Fruit fly (Drosophila melanogaster): ENCODE results near the gene yin.
A peak's percentile ranks its signal among the peaks of the same experiment; 100 is the strongest.

yin gene

dm6 chrX:3874949-3875348, 3.2 kb upstream of the yin start:
- no peak for TF ChIP-seq Clk (GFP tag; optimal IDR thresholded peaks at IDR 0.05)
- no peak for TF ChIP-seq ovo (GFP tag; optimal IDR thresholded peaks at IDR 0.05)
- TF ChIP-seq tj (GFP tag; optimal IDR thresholded peaks at IDR 0.05) = no peak
- TF ChIP-seq Hr96 (GFP tag; optimal IDR thresholded peaks at IDR 0.05) = no peak
- no peak for TF ChIP-seq Crg-1 (GFP tag; optimal IDR thresholded peaks at IDR 0.05)
- TF ChIP-seq CG7101 (tag; optimal IDR thresholded peaks at IDR 0.05) = no peak
- no peak for TF ChIP-seq pad (GFP tag; optimal IDR thresholded peaks at IDR 0.05)
- TF ChIP-seq Mnt (GFP tag; optimal IDR thresholded peaks at IDR 0.05) = no peak
- TF ChIP-seq CG7045 (GFP tag; optimal IDR thresholded peaks at IDR 0.05) = no peak
- TF ChIP-seq CG5204 (GFP tag; optimal IDR thresholded peaks at IDR 0.05) = no peak
- TF ChIP-seq cnc (optimal IDR thresholded peaks at IDR 0.05) = no peak
- no peak for TF ChIP-seq cic (GFP tag; optimal IDR thresholded peaks at IDR 0.05)
- no peak for TF ChIP-seq kay (GFP tag; ENCODE audit: borderline replicate concordance)
- TF ChIP-seq CG12768 (GFP tag; optimal IDR thresholded peaks at IDR 0.05) = no peak
- no peak for TF ChIP-seq bab1 (GFP tag; optimal IDR thresholded peaks at IDR 0.05)
- no peak for TF ChIP-seq CG14711 (tag; optimal IDR thresholded peaks at IDR 0.05)
- no peak for TF ChIP-seq toe (GFP tag; optimal IDR thresholded peaks at IDR 0.05)
- no peak for TF ChIP-seq CG33017 (tag; optimal IDR thresholded peaks at IDR 0.05)

dm6 chrX:3874452-3874851, 2.7 kb upstream of the yin start:
- no peak for TF ChIP-seq cic (GFP tag; optimal IDR thresholded peaks at IDR 0.05)
- no peak for TF ChIP-seq kay (GFP tag; ENCODE audit: borderline replicate concordance)
- TF ChIP-seq bab1 (GFP tag; optimal IDR thresholded peaks at IDR 0.05) = no peak
- TF ChIP-seq CG12768 (GFP tag; optimal IDR thresholded peaks at IDR 0.05) = no peak
- TF ChIP-seq ovo (GFP tag; optimal IDR thresholded peaks at IDR 0.05) = no peak
- no peak for TF ChIP-seq Mnt (GFP tag; optimal IDR thresholded peaks at IDR 0.05)
- no peak for TF ChIP-seq pad (GFP tag; optimal IDR thresholded peaks at IDR 0.05)
- no peak for TF ChIP-seq CG7101 (tag; optimal IDR thresholded peaks at IDR 0.05)
- no peak for TF ChIP-seq Hr96 (GFP tag; optimal IDR thresholded peaks at IDR 0.05)
- TF ChIP-seq CG1620 (GFP tag; optimal IDR thresholded peaks at IDR 0.05) = no peak
- no peak for TF ChIP-seq Crg-1 (GFP tag; optimal IDR thresholded peaks at IDR 0.05)
- no peak for TF ChIP-seq CG14711 (tag; optimal IDR thresholded peaks at IDR 0.05)
- no peak for TF ChIP-seq CG33017 (tag; optimal IDR thresholded peaks at IDR 0.05)
- TF ChIP-seq tj (GFP tag; optimal IDR thresholded peaks at IDR 0.05) = no peak
- no peak for TF ChIP-seq CG5204 (GFP tag; optimal IDR thresholded peaks at IDR 0.05)
- no peak for TF ChIP-seq CG11617 (GFP tag; optimal IDR thresholded peaks at IDR 0.05)
- TF ChIP-seq Clk (GFP tag; optimal IDR thresholded peaks at IDR 0.05) = no peak

dm6 chrX:3870577-3870976, 1.2 kb downstream of the yin start:
- TF ChIP-seq ovo (GFP tag; optimal IDR thresholded peaks at IDR 0.05) = no peak
- peak; percentile 16 for TF ChIP-seq Hr96 (GFP tag; optimal IDR thresholded peaks at IDR 0.05)

DNA sequence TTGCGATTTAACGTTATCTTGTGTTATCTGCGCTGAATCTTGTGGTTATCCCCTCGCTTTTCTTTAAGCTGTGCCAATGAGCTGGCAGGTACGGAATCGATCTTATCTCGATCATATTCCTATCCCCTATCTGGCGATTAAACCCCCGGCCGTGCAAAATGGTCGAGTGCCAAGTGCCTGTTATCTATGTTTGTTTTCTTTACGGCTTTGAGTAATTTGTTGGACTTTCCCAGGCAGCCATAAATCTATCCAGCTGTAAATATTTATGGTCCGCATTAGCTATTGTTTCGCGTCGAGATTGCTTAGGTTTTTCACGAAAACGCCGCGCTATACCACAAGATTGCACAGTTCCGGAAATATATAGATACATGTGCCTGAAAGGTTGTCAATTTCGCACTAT, 2.6 kb downstream of the yin start:
- TF ChIP-seq CG14711 (tag; optimal IDR thresholded peaks at IDR 0.05) (no peak), Crg-1 (GFP tag; optimal IDR thresholded peaks at IDR 0.05) (no peak), bab1 (GFP tag; optimal IDR thresholded peaks at IDR 0.05) (no peak), cic (GFP tag; optimal IDR thresholded peaks at IDR 0.05) (peak; percentile 29), CG7101 (tag; optimal IDR thresholded peaks at IDR 0.05) (peak; percentile 44), CG12768 (GFP tag; optimal IDR thresholded peaks at IDR 0.05) (no peak), ovo (GFP tag; optimal IDR thresholded peaks at IDR 0.05) (no peak), toe (GFP tag; optimal IDR thresholded peaks at IDR 0.05) (no peak), Clk (GFP tag; optimal IDR thresholded peaks at IDR 0.05) (no peak), CG1620 (GFP tag; optimal IDR thresholded peaks at IDR 0.05) (no peak), kay (GFP tag; ENCODE audit: borderline replicate concordance) (peak; percentile 38), CG33017 (tag; optimal IDR thresholded peaks at IDR 0.05) (no peak), CG11617 (GFP tag; optimal IDR thresholded peaks at IDR 0.05) (no peak), CG7045 (GFP tag; optimal IDR thresholded peaks at IDR 0.05) (no peak), pad (GFP tag; optimal IDR thresholded peaks at IDR 0.05) (no peak), Hr96 (GFP tag; optimal IDR thresholded peaks at IDR 0.05) (no peak), CG5204 (GFP tag; optimal IDR thresholded peaks at IDR 0.05) (no peak), Mnt (GFP tag; optimal IDR thresholded peaks at IDR 0.05) (peak; percentile 5), cnc (optimal IDR thresholded peaks at IDR 0.05) (no peak)

DNA sequence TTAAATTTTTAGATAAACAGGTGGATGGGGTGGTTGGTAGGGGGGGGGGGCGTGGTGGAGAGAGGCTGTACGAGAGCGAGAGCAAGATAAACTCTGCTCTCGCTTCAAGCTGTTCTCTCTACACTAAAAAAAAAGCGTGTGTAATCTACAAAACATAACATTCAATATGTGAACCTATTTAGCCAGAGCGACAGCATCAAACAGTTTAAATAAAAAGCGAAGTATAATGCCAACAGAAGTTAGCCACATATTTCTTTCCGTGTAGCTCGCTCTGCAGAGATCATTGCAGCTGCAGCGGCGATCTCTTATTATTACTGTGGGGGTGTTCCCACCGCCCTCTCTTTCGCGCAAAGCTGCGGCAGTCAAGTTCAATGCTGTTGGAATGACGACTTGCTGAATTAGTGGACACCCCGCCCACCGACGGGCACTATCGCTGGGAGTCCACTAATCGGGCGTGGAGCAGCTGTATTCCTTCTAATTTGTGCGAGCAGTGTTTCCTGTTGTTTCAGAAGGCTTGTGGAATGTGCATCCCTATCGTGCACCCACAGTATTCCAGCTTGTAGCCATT, 3.2 kb downstream of the yin start, which contains the start of gene CG2930:
TSS of gene CG2930 (plus strand) at position 518 of the 568 bp plus-strand sequence.
- TF ChIP-seq ovo (GFP tag; optimal IDR thresholded peaks at IDR 0.05) (peak; percentile 81), Clk (GFP tag; optimal IDR thresholded peaks at IDR 0.05) (peak; percentile 78), CG11617 (GFP tag; optimal IDR thresholded peaks at IDR 0.05) (peak; percentile 82), CG33017 (tag; optimal IDR thresholded peaks at IDR 0.05) (peak; percentile 87), kay (GFP tag; ENCODE audit: borderline replicate concordance) (peak; percentile 38), cic (GFP tag; optimal IDR thresholded peaks at IDR 0.05) (peak; percentile 44), pad (GFP tag; optimal IDR thresholded peaks at IDR 0.05) (peak; percentile 72), CG5204 (GFP tag; optimal IDR thresholded peaks at IDR 0.05) (peak; percentile 86), CG1620 (GFP tag; optimal IDR thresholded peaks at IDR 0.05) (peak; percentile 96), toe (GFP tag; optimal IDR thresholded peaks at IDR 0.05) (peak; percentile 78), tj (GFP tag; optimal IDR thresholded peaks at IDR 0.05) (peak; percentile 81), cnc (optimal IDR thresholded peaks at IDR 0.05) (no peak), Mnt (GFP tag; optimal IDR thresholded peaks at IDR 0.05) (peak; percentile 58), CG7045 (GFP tag; optimal IDR thresholded peaks at IDR 0.05) (peak; percentile 88), CG7101 (tag; optimal IDR thresholded peaks at IDR 0.05) (peak; percentile 94), Hr96 (GFP tag; optimal IDR thresholded peaks at IDR 0.05) (peak; percentile 95), CG14711 (tag; optimal IDR thresholded peaks at IDR 0.05) (peak; percentile 90), bab1 (GFP tag; optimal IDR thresholded peaks at IDR 0.05) (peak; percentile 98), Crg-1 (GFP tag; optimal IDR thresholded peaks at IDR 0.05) (peak; percentile 93), CG12768 (GFP tag; optimal IDR thresholded peaks at IDR 0.05) (peak; percentile 84)

DNA sequence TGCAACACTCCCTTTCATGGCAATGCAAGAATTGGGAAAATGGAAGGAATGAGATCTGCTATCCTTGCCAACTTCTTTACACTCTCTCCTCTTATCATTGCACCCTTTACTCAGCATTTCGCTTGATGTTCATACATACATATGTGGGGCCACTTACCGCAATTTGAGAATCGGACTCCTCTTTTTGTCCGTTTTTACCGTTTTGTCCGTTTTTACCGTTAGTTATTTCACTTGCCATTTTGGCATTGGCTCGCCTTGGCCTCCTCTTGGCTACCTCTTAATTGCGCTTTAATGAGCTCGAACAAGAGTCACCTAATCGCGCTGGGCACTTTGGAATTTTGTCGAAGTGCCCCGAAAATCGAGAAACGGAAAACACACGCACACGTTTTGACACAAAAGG, 4.0 kb downstream of the yin start:
- TF ChIP-seq Clk (GFP tag; optimal IDR thresholded peaks at IDR 0.05) = no peak
- TF ChIP-seq CG12768 (GFP tag; optimal IDR thresholded peaks at IDR 0.05) = no peak
- no peak for TF ChIP-seq CG5204 (GFP tag; optimal IDR thresholded peaks at IDR 0.05)
- no peak for TF ChIP-seq CG7101 (tag; optimal IDR thresholded peaks at IDR 0.05)
- TF ChIP-seq ovo (GFP tag; optimal IDR thresholded peaks at IDR 0.05) = peak; percentile 87
- no peak for TF ChIP-seq tj (GFP tag; optimal IDR thresholded peaks at IDR 0.05)
- no peak for TF ChIP-seq cnc (optimal IDR thresholded peaks at IDR 0.05)
- TF ChIP-seq bab1 (GFP tag; optimal IDR thresholded peaks at IDR 0.05) = no peak
- TF ChIP-seq pad (GFP tag; optimal IDR thresholded peaks at IDR 0.05) = peak; percentile 96
- TF ChIP-seq cic (GFP tag; optimal IDR thresholded peaks at IDR 0.05) = no peak
- no peak for TF ChIP-seq toe (GFP tag; optimal IDR thresholded peaks at IDR 0.05)
- no peak for TF ChIP-seq CG33017 (tag; optimal IDR thresholded peaks at IDR 0.05)
